Worm (Caenorhabditis elegans) whole organism, dauer: ENCODE measurements around the gene oac-54.

ENCODE experiments used
- unc-62 ChIP-seq: sonication (generic microtip); optimal IDR thresholded peaks from 2 replicates; lab custom pipeline; 2017; ENCODE audit warnings: missing biosample characterization, missing genetic modification reagents, missing genetic modification characterization

Gene oac-54

ce11 chrII:9161023-9161422, 3.1 kb downstream of the oac-54 start, which contains the start of gene rhy-1:
Gene rhy-1, plus strand, starts transcription at chrII:9161379.
- TF ChIP-seq unc-62 = no peak

ce11 chrII:9163348-9163747, 5.4 kb downstream of the oac-54 start:
- TF ChIP-seq unc-62 = no peak

- no peak for TF ChIP-seq unc-62
Measured at ce11 chrII:9165762-9166460, 8.0 kb downstream of the oac-54 start, which contains the start of gene W07A12.8. Gene W07A12.8, minus strand, starts transcription at chrII:9165812.

DNA sequence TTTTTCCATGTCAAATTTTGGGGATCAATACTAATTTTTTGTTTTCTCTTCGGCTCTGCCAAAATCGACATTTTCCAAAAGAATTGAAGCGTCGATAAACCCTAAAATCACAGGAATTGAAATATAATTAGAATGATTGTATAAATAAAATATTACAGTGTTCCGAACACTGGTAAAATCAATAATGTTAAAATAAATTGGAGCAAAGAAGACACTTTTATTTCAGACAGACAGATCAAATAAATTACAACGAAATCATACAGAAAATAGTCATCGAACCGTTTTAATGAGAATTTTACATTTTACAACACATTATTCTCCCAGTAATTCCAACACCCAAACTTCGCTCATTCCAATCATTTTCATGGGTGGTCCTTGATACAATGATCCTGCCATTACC, 9.8 kb downstream of the oac-54 start, which contains the start of gene T23G7.3:
Gene T23G7.3 (minus strand): TSS at position 101 of the 400 bp plus-strand sequence.
- no peak for TF ChIP-seq unc-62

- TF ChIP-seq unc-62 = no peak
Measured at ce11 chrII:9169450-9169960, 11.6 kb downstream of the oac-54 start, which contains the start of gene dpl-1. Gene dpl-1, plus strand, starts transcription at chrII:9169910.

DNA sequence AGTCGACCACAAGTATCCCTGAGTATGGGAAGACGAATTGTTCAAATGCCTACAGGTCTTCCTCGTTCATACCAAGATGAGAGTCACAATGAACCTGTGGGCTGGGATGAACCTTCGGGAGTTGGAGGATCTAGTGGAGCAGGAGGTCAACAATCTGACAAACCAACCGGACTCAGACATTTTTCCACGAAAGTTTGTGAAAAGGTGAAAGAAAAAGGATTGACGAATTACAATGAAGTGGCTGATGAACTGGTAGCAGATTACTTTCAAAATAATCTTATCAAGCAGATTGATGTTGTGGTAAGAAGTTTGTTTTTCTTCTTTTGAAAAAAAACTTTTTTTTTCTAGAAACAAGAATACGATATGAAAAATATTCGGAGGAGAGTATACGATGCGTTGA, 12.1 kb downstream of the oac-54 start:
- no peak for TF ChIP-seq unc-62

DNA sequence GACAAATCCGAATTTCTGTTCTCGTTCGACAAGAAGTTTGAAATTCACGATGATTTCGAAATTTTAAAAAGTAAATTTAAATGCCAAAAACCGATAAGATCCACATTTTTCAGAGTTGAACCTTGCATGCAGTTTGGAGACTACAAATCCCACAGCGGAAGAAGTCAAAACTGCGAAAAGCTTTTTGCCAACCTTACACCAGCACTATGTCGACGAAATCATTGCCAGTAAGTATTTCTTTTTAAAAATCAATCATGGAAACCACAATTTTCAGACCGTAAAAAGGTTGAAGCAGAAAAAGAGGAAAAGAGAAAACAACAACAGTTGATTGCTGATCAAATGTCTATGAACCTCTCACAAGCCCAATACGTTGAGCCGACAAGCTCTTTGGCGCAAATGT, 12.9 kb downstream of the oac-54 start:
- TF ChIP-seq unc-62 = no peak

ce11 chrII:9171466-9172187, 13.7 kb downstream of the oac-54 start:
- TF ChIP-seq unc-62 = no peak

ce11 chrII:9172849-9173248, 14.9 kb downstream of the oac-54 start, which contains the start of gene T23G7.2:
Gene T23G7.2, minus strand, starts transcription at chrII:9172949.
- TF ChIP-seq unc-62 = no peak

ce11 chrII:9173471-9173870, 15.6 kb downstream of the oac-54 start:
- no peak for TF ChIP-seq unc-62

- no peak for TF ChIP-seq unc-62
Measured at ce11 chrII:9176523-9176922, 18.6 kb downstream of the oac-54 start.

DNA sequence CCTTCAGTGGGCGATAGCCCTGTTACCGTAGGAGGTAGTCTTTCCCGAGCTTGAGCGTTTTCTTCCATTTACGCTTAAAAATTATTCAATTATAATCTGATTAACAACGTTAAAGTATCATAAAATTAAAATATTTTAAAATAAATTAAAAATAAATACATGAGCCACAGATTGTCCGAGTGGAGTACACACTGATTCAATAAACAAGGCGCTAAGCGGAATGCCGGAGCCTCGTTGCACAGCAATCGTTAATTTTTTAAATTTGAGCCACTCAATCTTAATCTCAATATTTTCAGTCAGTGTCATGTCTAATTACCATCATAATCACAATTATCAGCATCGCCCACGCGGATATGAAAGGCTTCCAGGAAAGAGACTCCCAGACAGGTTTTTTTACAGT, 19.2 kb downstream of the oac-54 start, which contains the start of the genes sec-5 and pir-1:
Gene sec-5 (minus strand): TSS at position 73 of the 400 bp plus-strand sequence.
Gene pir-1 (plus strand): TSS at position 221 of the 400 bp plus-strand sequence.
- no peak for TF ChIP-seq unc-62

DNA sequence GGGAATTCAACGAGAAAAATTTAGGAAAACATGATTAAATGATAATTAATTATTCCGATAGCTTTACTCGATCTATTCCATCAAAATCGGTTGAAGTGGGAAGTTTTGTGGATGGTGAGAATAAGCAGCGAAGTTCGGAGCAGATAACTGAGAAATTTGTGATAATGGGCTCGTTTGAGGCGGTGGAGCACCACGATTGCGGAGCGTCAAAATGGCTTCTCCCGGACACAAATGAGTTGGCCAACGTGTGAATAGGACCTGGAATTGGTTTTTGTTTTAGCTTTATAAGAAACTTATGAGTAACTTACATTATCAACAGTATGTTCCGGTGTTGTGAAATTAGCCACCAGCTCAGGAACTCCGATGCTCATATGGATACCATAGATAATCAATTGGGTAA, 20.9 kb downstream of the oac-54 start:
- no peak for TF ChIP-seq unc-62

ce11 chrII:9181155-9181554, 23.2 kb downstream of the oac-54 start:
- no peak for TF ChIP-seq unc-62

ce11 chrII:9185915-9186314, 28.0 kb downstream of the oac-54 start:
- TF ChIP-seq unc-62 = no peak

DNA sequence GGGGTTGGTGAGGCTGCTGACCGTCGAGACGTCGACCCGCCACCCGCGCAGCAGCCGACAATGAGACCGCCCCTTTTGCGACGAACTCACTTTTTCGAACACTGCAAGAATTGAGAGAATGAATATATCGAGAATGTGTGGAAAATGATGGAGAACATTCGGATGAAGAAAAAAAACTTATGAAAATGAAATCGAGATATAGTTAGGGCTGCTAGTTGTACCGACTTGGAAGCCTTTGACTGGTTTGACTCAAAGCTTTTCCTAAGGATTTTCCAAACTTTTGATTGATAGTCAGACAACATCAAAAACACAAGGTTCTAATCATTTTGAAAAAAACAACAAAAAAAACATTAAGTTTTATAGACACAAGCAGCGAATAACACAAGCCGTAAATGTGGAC, 30.5 kb downstream of the oac-54 start, which contains the start of gene sym-2:
Gene sym-2 (minus strand): TSS at position 101 of the 400 bp plus-strand sequence.
- TF ChIP-seq unc-62 = no peak

- TF ChIP-seq unc-62 = no peak
Measured at ce11 chrII:9189648-9190047, 31.7 kb downstream of the oac-54 start.
